Worm (Caenorhabditis elegans) whole organism, young adult: ENCODE data around the gene gst-1.

ENCODE experiments used
- B0019.2 ChIP-seq: fragments of 200-800 bp; sonication (Bioruptor generic); conservative IDR thresholded peaks from 2 replicates; pipeline ENCODE4 v1.3.6; 2022; ENCODE audit warnings: missing genetic modification reagents, missing genetic modification characterization, missing compliant biosample characterization
- C06A6.2 ChIP-seq: fragments of 200-800 bp; sonication (Bioruptor generic); conservative IDR thresholded peaks from 2 replicates; pipeline ENCODE4 v1.3.6; 2022; ENCODE audit warnings: missing genetic modification characterization, missing compliant biosample characterization
- C17E4.6 ChIP-seq: fragments of 200-800 bp; sonication (Bioruptor generic); IDR thresholded peaks from 2 replicates; pipeline ENCODE4 v1.3.6; 2022; ENCODE audit warnings: missing genetic modification reagents, missing genetic modification characterization, missing compliant biosample characterization
- F22D6.2 ChIP-seq: sonication (generic microtip); optimal IDR thresholded peaks from 2 replicates; lab custom pipeline; 2016; ENCODE audit warnings: mild to moderate bottlenecking, missing genetic modification characterization, missing compliant biosample characterization
- F55B11.4 ChIP-seq: sonication (generic microtip); optimal IDR thresholded peaks from 2 replicates; lab custom pipeline; 2016; ENCODE audit warnings: missing compliant biosample characterization, missing genetic modification characterization, borderline replicate concordance; ENCODE audit not compliant: insufficient read depth
- Y79H2A.3 ChIP-seq: fragments of 200-800 bp; sonication (Bioruptor generic); conservative IDR thresholded peaks from 2 replicates; pipeline ENCODE4 v1.3.6; 2022; ENCODE audit warnings: missing genetic modification reagents, missing genetic modification characterization, missing compliant biosample characterization
- attf-3 ChIP-seq: fragments of 200-800 bp; sonication (Bioruptor generic); conservative IDR thresholded peaks from 2 replicates; pipeline ENCODE4 v1.3.6; 2022; ENCODE audit warnings: missing genetic modification reagents, missing genetic modification characterization, missing compliant biosample characterization
- attf-5 ChIP-seq: fragments of 200-800 bp; sonication (Bioruptor generic); optimal IDR thresholded peaks from 2 replicates; lab custom pipeline; 2018; ENCODE audit warnings: mild to moderate bottlenecking, missing genetic modification characterization, missing compliant biosample characterization
- attf-6 ChIP-seq: fragments of 200-800 bp; sonication (Bioruptor generic); IDR thresholded peaks from 2 replicates; pipeline ENCODE4 v1.3.6; 2022; ENCODE audit warnings: missing genetic modification reagents, missing genetic modification characterization, missing compliant biosample characterization
- cebp-1 ChIP-seq, 2 experiments: fragments of 200-800 bp in 1 of 2; sonication (Bioruptor generic) in 1 of 2; sonication (generic microtip) in 1 of 2; IDR thresholded peaks in 1 of 2; optimal IDR thresholded peaks in 1 of 2; 2 replicates each; pipeline versions ENCODE4 v1.3.6 to Lab custom; 2017 to 2022; ENCODE audit warnings: missing compliant biosample characterization in 2 of 2, missing genetic modification characterization in 2 of 2, mild to moderate bottlenecking in 1 of 2, missing genetic modification reagents in 1 of 2, moderate library complexity in 1 of 2
- ceh-27 ChIP-seq: fragments of 200-800 bp; sonication (Bioruptor generic); optimal IDR thresholded peaks from 2 replicates; lab custom pipeline; 2018; ENCODE audit warnings: mild to moderate bottlenecking, missing genetic modification characterization, moderate library complexity, missing compliant biosample characterization
- ceh-91 ChIP-seq: fragments of 200-800 bp; sonication (Bioruptor generic); IDR thresholded peaks from 2 replicates; pipeline ENCODE4 v1.3.6; 2022; ENCODE audit warnings: missing genetic modification reagents, missing genetic modification characterization, missing compliant biosample characterization
- die-1 ChIP-seq: sonication (generic microtip); optimal IDR thresholded peaks from 2 replicates; lab custom pipeline; 2016; ENCODE audit warnings: missing genotype, mild to moderate bottlenecking, missing genetic modification characterization, missing compliant biosample characterization
- egrh-3 ChIP-seq: fragments of 200-800 bp; sonication (Bioruptor generic); IDR thresholded peaks from 2 replicates; pipeline ENCODE4 v1.3.6; 2022; ENCODE audit warnings: missing genetic modification reagents, missing genetic modification characterization, missing compliant biosample characterization
- fkh-3 ChIP-seq: sonication (generic microtip); optimal IDR thresholded peaks from 2 replicates; lab custom pipeline; 2016; ENCODE audit warnings: mild to moderate bottlenecking, missing genetic modification characterization, missing compliant biosample characterization
- gei-17 ChIP-seq: fragments of 200-800 bp; sonication (Bioruptor generic); optimal IDR thresholded peaks from 2 replicates; lab custom pipeline; 2018; ENCODE audit warnings: mild to moderate bottlenecking, missing genetic modification characterization, missing compliant biosample characterization
- hlh-12 ChIP-seq: sonication (generic microtip); optimal IDR thresholded peaks from 2 replicates; lab custom pipeline; 2016; ENCODE audit warnings: missing genetic modification characterization, missing compliant biosample characterization
- let-607 ChIP-seq, 2 experiments: fragments of 200-800 bp in 1 of 2; sonication (Bioruptor generic) in 1 of 2; sonication (generic microtip) in 1 of 2; optimal IDR thresholded peaks; 2 replicates each; lab custom pipeline; 2016 to 2018; ENCODE audit warnings: mild to moderate bottlenecking in 2 of 2, missing compliant biosample characterization in 2 of 2, missing genetic modification characterization in 2 of 2, moderate library complexity in 2 of 2, missing genotype in 1 of 2
- lin-26 ChIP-seq: fragments of 200-800 bp; sonication (Bioruptor generic); IDR thresholded peaks from 2 replicates; pipeline ENCODE4 v1.3.6; 2022; ENCODE audit warnings: missing genetic modification reagents, missing genetic modification characterization, missing compliant biosample characterization
- lin-54 ChIP-seq: fragments of 200-800 bp; sonication (Bioruptor generic); optimal IDR thresholded peaks from 2 replicates; lab custom pipeline; 2018; ENCODE audit warnings: mild to moderate bottlenecking, missing genetic modification characterization, missing compliant biosample characterization
- madf-10 ChIP-seq: sonication (generic microtip); optimal IDR thresholded peaks from 2 replicates; lab custom pipeline; 2016; ENCODE audit warnings: mild to moderate bottlenecking, missing genetic modification characterization, missing compliant biosample characterization
- mxl-1 ChIP-seq: sonication (generic microtip); optimal IDR thresholded peaks from 2 replicates; lab custom pipeline; 2016; ENCODE audit warnings: missing genetic modification characterization, missing compliant biosample characterization
- nfya-1 ChIP-seq: sonication (generic microtip); optimal IDR thresholded peaks from 2 replicates; lab custom pipeline; 2017; ENCODE audit warnings: antibody characterized with exemption, missing compliant biosample characterization, missing genetic modification characterization, borderline replicate concordance; ENCODE audit not compliant: insufficient read depth
- nhr-90 ChIP-seq: sonication (generic microtip); optimal IDR thresholded peaks from 2 replicates; lab custom pipeline; 2016; ENCODE audit warnings: missing genotype, mild to moderate bottlenecking, missing genetic modification characterization, missing compliant biosample characterization
- pha-4 ChIP-seq: fragments of 150-350 bp; sonication (generic microtip); optimal IDR thresholded peaks from 2 replicates; lab custom pipeline; 2014; ENCODE audit warnings: missing biosample characterization, missing genetic modification reagents, missing genetic modification characterization
- rec-8 ChIP-seq, 2 experiments: sonication (generic microtip); optimal IDR thresholded peaks; 2 replicates each; lab custom pipeline; 2016; ENCODE audit warnings: mild to moderate bottlenecking in 2 of 2, missing genetic modification characterization in 2 of 2, missing genetic modification reagents in 2 of 2, missing genotype in 2 of 2, missing biosample characterization in 1 of 2, missing compliant biosample characterization in 1 of 2, moderate library complexity in 1 of 2
- rpc-1 ChIP-seq, 2 experiments: fragments of 150-350 bp in 1 of 2; sonication (generic microtip) in 1 of 2; optimal IDR thresholded peaks; 2 replicates each; lab custom pipeline; 2014 to 2018; ENCODE audit warnings: missing biosample characterization in 1 of 2, missing genetic modification characterization in 1 of 2, missing genetic modification reagents in 1 of 2, missing genotype in 1 of 2
- snpc-1.1 ChIP-seq: sonication (generic microtip); optimal IDR thresholded peaks from 2 replicates; lab custom pipeline; 2017; ENCODE audit warnings: missing genetic modification characterization, mild to moderate bottlenecking, missing compliant biosample characterization, antibody characterized with exemption, moderate library complexity, missing genotype, missing genetic modification reagents; ENCODE audit not compliant: insufficient read depth
- snpc-3.4 ChIP-seq: sonication (generic microtip); optimal IDR thresholded peaks from 2 replicates; lab custom pipeline; 2017; ENCODE audit warnings: missing genetic modification characterization, mild to moderate bottlenecking, missing compliant biosample characterization, antibody characterized with exemption, moderate library complexity, missing genotype, missing genetic modification reagents
- snpc-4 ChIP-seq, 5 experiments: fragments of 150-350 bp in 1 of 5; sonication (generic microtip) in 4 of 5; optimal IDR thresholded peaks; 2 replicates each; lab custom pipeline; 2014 to 2018; ENCODE audit warnings: missing genetic modification characterization in 5 of 5, missing biosample characterization in 3 of 5, antibody characterized with exemption in 2 of 5, mild to moderate bottlenecking in 2 of 5, missing compliant biosample characterization in 2 of 5, missing genotype in 2 of 5, moderate library complexity in 2 of 5, missing genetic modification reagents in 1 of 5
- ztf-22 ChIP-seq: fragments of 200-800 bp; sonication (Bioruptor generic); optimal IDR thresholded peaks from 2 replicates; lab custom pipeline; 2018; ENCODE audit warnings: mild to moderate bottlenecking, missing genetic modification characterization, moderate library complexity, missing compliant biosample characterization

The gst-1 gene

ce11 chrIII:9010047-9010446 lies 49.1 kb upstream of the gst-1 start, which contains the start of gene F59B2.8:
Gene F59B2.8 (minus strand): TSS chrIII:9010197.
- TF ChIP-seq attf-3 (GFP tag; lab: Robert Waterston, UW) (no peak), egrh-3 (GFP tag; lab: Robert Waterston, UW) (no peak), C06A6.2 (GFP tag; lab: Robert Waterston, UW) (no peak), rec-8 (tag; optimal IDR thresholded peaks at IDR 0.05; lab: Kevin White, UChicago) (no peak)

ce11 chrIII:9012309-9012708 lies 46.8 kb upstream of the gst-1 start, which contains the start of gene F59B2.9:
Gene F59B2.9 (minus strand): TSS chrIII:9012409.
- TF ChIP-seq attf-5: no peak
- TF ChIP-seq fkh-3 (tag; lab: Kevin White, UChicago): no peak
- no peak for TF ChIP-seq nhr-90 (tag; lab: Kevin White, UChicago)
- TF ChIP-seq snpc-1.1 (tag; lab: Kevin White, UChicago): no peak

ce11 chrIII:9017181-9017651 lies 41.9 kb upstream of the gst-1 start, which contains the start of gene F59B2.12:
Gene F59B2.12 (plus strand): TSS chrIII:9017601.
- TF ChIP-seq mxl-1 (tag; lab: Kevin White, UChicago) (no peak), nfya-1 (no peak), lin-54 (GFP tag; lab: Kevin White, UChicago) (no peak), ceh-91 (GFP tag; lab: Robert Waterston, UW) (no peak), ztf-22 (GFP tag; lab: Kevin White, UChicago) (no peak), pha-4 (tag; lab: Kevin White, UChicago) (no peak), madf-10 (tag; lab: Kevin White, UChicago) (no peak), hlh-12 (tag; lab: Kevin White, UChicago) (no peak), attf-6 (no peak)

ce11 chrIII:9022535-9022934 lies 36.6 kb upstream of the gst-1 start, which contains the start of gene F59B2.14:
Gene F59B2.14 (minus strand): TSS chrIII:9022635.
- no peak for TF ChIP-seq snpc-3.4 (tag; lab: Kevin White, UChicago)
- no peak for TF ChIP-seq C17E4.6 (GFP tag; lab: Robert Waterston, UW)
- TF ChIP-seq rpc-1 (optimal IDR thresholded peaks at IDR 0.05; lab: Kevin White, UChicago): no peak
- TF ChIP-seq rpc-1 (tag; optimal IDR thresholded peaks at IDR 0.05; lab: Kevin White, UChicago): no peak

- TF ChIP-seq ceh-27 (no peak), snpc-4 (GFP tag; optimal IDR thresholded peaks at IDR 0.05; lab: Kevin White, UChicago) (no peak), snpc-4 (tag; optimal IDR thresholded peaks at IDR 0.05; lab: Kevin White, UChicago) (no peak), gei-17 (no peak), F55B11.4 (tag; lab: Kevin White, UChicago) (no peak), attf-5 (no peak), lin-26 (no peak), F22D6.2 (tag; lab: Kevin White, UChicago) (no peak), B0019.2 (GFP tag; lab: Robert Waterston, UW) (no peak), pha-4 (tag; lab: Kevin White, UChicago) (no peak), cebp-1 (GFP tag; IDR thresholded peaks at IDR 0.05; lab: Robert Waterston, UW) (no peak), cebp-1 (tag; optimal IDR thresholded peaks at IDR 0.05; lab: Kevin White, UChicago) (no peak), die-1 (tag; lab: Kevin White, UChicago) (no peak), let-607 (tag; optimal IDR thresholded peaks at IDR 0.05; lab: Kevin White, UChicago) (no peak), Y79H2A.3 (GFP tag; lab: Robert Waterston, UW) (no peak)
Observed at ce11 chrIII:9023601-9024000, 35.5 kb upstream of the gst-1 start.
